Fruit fly (Drosophila melanogaster): ENCODE results near the gene Trf2.

DNA sequence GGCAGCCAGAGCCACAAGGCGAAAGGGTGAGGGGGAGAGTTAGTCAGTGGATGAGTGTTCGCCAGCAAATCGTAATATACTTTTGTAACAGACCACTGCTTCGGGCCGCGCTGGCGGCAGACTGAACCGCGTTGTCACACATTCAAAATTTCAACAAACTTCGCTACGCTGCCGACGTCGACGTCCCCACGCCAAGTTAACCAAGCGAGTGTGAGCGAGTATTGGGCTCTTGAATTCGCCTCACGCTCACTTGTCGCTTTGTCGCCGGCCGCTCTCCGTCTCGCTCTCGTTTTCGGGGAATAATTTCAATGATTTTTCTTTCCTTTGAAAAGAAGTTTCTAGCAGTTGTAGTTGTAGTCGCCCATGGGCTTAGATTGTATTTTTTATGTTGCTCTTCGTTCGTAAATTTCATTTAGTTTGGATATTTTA is 2.5 kb downstream of the Trf2 start, which contains the start of gene lawc:
- TF ChIP-seq CG8478 (optimal IDR thresholded peaks at IDR 0.05) (no peak), CTCF (optimal IDR thresholded peaks at IDR 0.05) (no peak)

Data from S2 (cell line).